Fruit fly (Drosophila melanogaster) whole organism, prepupa: Measurements from ENCODE around the gene Hsp110.

ENCODE experiments used
- CG10669 ChIP-seq: fragments of 200-800 bp; sonication (Bioruptor generic); optimal IDR thresholded peaks from 3 replicates; lab custom pipeline; 2018; ENCODE audit warnings: missing biosample characterization, mild to moderate bottlenecking, missing genetic modification characterization, moderate library complexity
- CG15336 ChIP-seq: fragments of 200-800 bp; sonication (Bioruptor generic); IDR thresholded peaks from 2 replicates; pipeline ENCODE4 v1.3.6; 2022; ENCODE audit warnings: missing biosample characterization, missing genetic modification characterization
- CG1621 ChIP-seq: fragments of 200-800 bp; sonication (Bioruptor generic); optimal IDR thresholded peaks from 3 replicates; lab custom pipeline; 2018; ENCODE audit warnings: missing biosample characterization, mild to moderate bottlenecking, missing genetic modification characterization
- CG16779 ChIP-seq: fragments of 200-800 bp; sonication (Bioruptor generic); optimal IDR thresholded peaks from 3 replicates; lab custom pipeline; 2017; ENCODE audit warnings: missing biosample characterization, mild to moderate bottlenecking, missing genetic modification characterization
- CG3032 ChIP-seq: fragments of 200-800 bp; optimal IDR thresholded peaks from 2 replicates; lab custom pipeline; 2019; ENCODE audit warnings: missing biosample characterization, mild to moderate bottlenecking, missing genetic modification characterization, moderate library complexity
- CG31627 ChIP-seq: fragments of 200-800 bp; sonication (Bioruptor generic); optimal IDR thresholded peaks from 3 replicates; lab custom pipeline; 2016; ENCODE audit warnings: missing biosample characterization, missing genetic modification characterization
- CG32006 ChIP-seq: fragments of 200-800 bp; sonication (Bioruptor generic); optimal IDR thresholded peaks from 3 replicates; lab custom pipeline; 2017; ENCODE audit warnings: missing biosample characterization, mild to moderate bottlenecking, missing genetic modification characterization
- CG3919 ChIP-seq: fragments of 200-800 bp; sonication (Bioruptor generic); optimal IDR thresholded peaks from 3 replicates; lab custom pipeline; 2016; ENCODE audit warnings: missing biosample characterization, missing genetic modification characterization
- CG6163 ChIP-seq: fragments of 200-800 bp; sonication (Bioruptor generic); IDR thresholded peaks from 3 replicates; pipeline ENCODE4 v1.3.6; 2022; ENCODE audit warnings: missing biosample characterization, missing genetic modification characterization
- CG6276 ChIP-seq: fragments of 200-800 bp; sonication (Bioruptor generic); optimal IDR thresholded peaks from 2 replicates; lab custom pipeline; 2017; ENCODE audit warnings: missing biosample characterization, mild to moderate bottlenecking, missing genetic modification characterization
- CG6792 ChIP-seq: fragments of 200-800 bp; sonication (Bioruptor generic); optimal IDR thresholded peaks from 3 replicates; lab custom pipeline; 2016; ENCODE audit warnings: missing biosample characterization, missing genetic modification characterization
- CG6808 ChIP-seq: fragments of 200-800 bp; sonication (Bioruptor generic); optimal IDR thresholded peaks from 3 replicates; lab custom pipeline; 2017; ENCODE audit warnings: missing biosample characterization, missing genetic modification characterization, mild to moderate bottlenecking, moderate library complexity, missing genetic modification reagents
- CG6854 ChIP-seq: fragments of 200-800 bp; sonication (Bioruptor generic); optimal IDR thresholded peaks from 2 replicates; lab custom pipeline; 2017; ENCODE audit warnings: missing biosample characterization, mild to moderate bottlenecking, missing genetic modification characterization
- CG8119 ChIP-seq: fragments of 200-800 bp; sonication (Bioruptor generic); IDR thresholded peaks from 3 replicates; pipeline ENCODE4 v1.3.6; 2022; ENCODE audit warnings: missing biosample characterization, missing genetic modification characterization
- CG8319 ChIP-seq: fragments of 200-800 bp; sonication (Bioruptor generic); optimal IDR thresholded peaks from 3 replicates; lab custom pipeline; 2016; ENCODE audit warnings: missing biosample characterization, missing genetic modification characterization
- CG8632 ChIP-seq: fragments of 200-800 bp; sonication (Bioruptor generic); optimal IDR thresholded peaks from 3 replicates; lab custom pipeline; 2016; ENCODE audit warnings: missing biosample characterization, missing genetic modification characterization
- CG9139 ChIP-seq: fragments of 200-800 bp; sonication (Bioruptor generic); optimal IDR thresholded peaks from 3 replicates; lab custom pipeline; 2017; ENCODE audit warnings: missing biosample characterization, mild to moderate bottlenecking, missing genetic modification characterization
- Eip75B ChIP-seq: fragments of 200-800 bp; sonication (Bioruptor generic); optimal IDR thresholded peaks from 3 replicates; lab custom pipeline; 2016; ENCODE audit warnings: missing biosample characterization, missing genetic modification characterization
- Eip78C ChIP-seq: fragments of 200-800 bp; sonication (Bioruptor generic); peaks from one replicate; lab custom pipeline; 2016; ENCODE audit warnings: missing biosample characterization, missing genetic modification characterization
- Ets96B ChIP-seq: fragments of 200-800 bp; optimal IDR thresholded peaks from 2 replicates; lab custom pipeline; 2019; ENCODE audit warnings: missing biosample characterization, mild to moderate bottlenecking, missing genetic modification characterization, moderate library complexity
- Gug ChIP-seq: fragments of 200-800 bp; sonication (Bioruptor generic); IDR thresholded peaks from 2 replicates; pipeline ENCODE4 v1.3.6; 2022; ENCODE audit warnings: missing biosample characterization, missing genetic modification characterization
- Hr39 ChIP-seq: fragments of 200-800 bp; sonication (Bioruptor generic); optimal IDR thresholded peaks from 2 replicates; lab custom pipeline; 2016; ENCODE audit warnings: missing biosample characterization, missing genetic modification characterization
- Hr4 ChIP-seq: fragments of 200-800 bp; sonication (Bioruptor generic); optimal IDR thresholded peaks from 3 replicates; lab custom pipeline; 2016; ENCODE audit warnings: missing biosample characterization, missing genetic modification characterization
- Lpt ChIP-seq: fragments of 200-800 bp; sonication (Bioruptor generic); optimal IDR thresholded peaks from 3 replicates; lab custom pipeline; 2016; ENCODE audit warnings: missing biosample characterization, missing genetic modification characterization
- Met ChIP-seq: fragments of 200-800 bp; sonication (Bioruptor generic); optimal IDR thresholded peaks from 3 replicates; lab custom pipeline; 2016; ENCODE audit warnings: missing biosample characterization, missing genetic modification characterization
- Smox ChIP-seq: fragments of 200-800 bp; sonication (Bioruptor generic); optimal IDR thresholded peaks from 3 replicates; lab custom pipeline; 2016; ENCODE audit warnings: missing biosample characterization, missing genetic modification characterization
- Sox14 ChIP-seq: fragments of 200-800 bp; sonication (Bioruptor generic); optimal IDR thresholded peaks from 3 replicates; lab custom pipeline; 2016; ENCODE audit warnings: missing biosample characterization, missing genetic modification characterization
- Sox15 ChIP-seq: fragments of 200-800 bp; sonication (Bioruptor generic); optimal IDR thresholded peaks from 3 replicates; lab custom pipeline; 2016; ENCODE audit warnings: missing biosample characterization, missing genetic modification characterization
- acj6 ChIP-seq: fragments of 200-800 bp; sonication (Bioruptor generic); optimal IDR thresholded peaks from 3 replicates; lab custom pipeline; 2016; ENCODE audit warnings: missing biosample characterization, missing genetic modification characterization
- cyc ChIP-seq: fragments of 200-800 bp; sonication (Bioruptor generic); optimal IDR thresholded peaks from 3 replicates; lab custom pipeline; 2016; ENCODE audit warnings: missing biosample characterization, missing genetic modification characterization
- dac ChIP-seq: fragments of 200-800 bp; sonication (Bioruptor generic); optimal IDR thresholded peaks from 2 replicates; lab custom pipeline; 2017; ENCODE audit warnings: missing biosample characterization, mild to moderate bottlenecking, missing genetic modification characterization
- dsx ChIP-seq: fragments of 200-800 bp; optimal IDR thresholded peaks from 3 replicates; lab custom pipeline; 2019; ENCODE audit warnings: missing biosample characterization, mild to moderate bottlenecking, missing genetic modification characterization, moderate library complexity; ENCODE audit not compliant: poor library complexity, severe bottlenecking
- eg ChIP-seq: fragments of 200-800 bp; sonication (Bioruptor generic); IDR thresholded peaks from 3 replicates; pipeline ENCODE4 v1.3.6; 2022; ENCODE audit warnings: missing biosample characterization, missing genetic modification characterization
- esn ChIP-seq: fragments of 200-800 bp; sonication (Bioruptor generic); optimal IDR thresholded peaks from 2 replicates; lab custom pipeline; 2016; ENCODE audit warnings: missing biosample characterization, mild to moderate bottlenecking, missing genetic modification characterization, moderate library complexity
- fkh ChIP-seq: fragments of 200-800 bp; sonication (Bioruptor generic); optimal IDR thresholded peaks from 3 replicates; lab custom pipeline; 2017; ENCODE audit warnings: missing biosample characterization, mild to moderate bottlenecking, missing genetic modification characterization, moderate library complexity
- lz ChIP-seq: fragments of 200-800 bp; sonication (Bioruptor generic); optimal IDR thresholded peaks from 3 replicates; lab custom pipeline; 2016; ENCODE audit warnings: missing biosample characterization, missing genetic modification characterization
- net ChIP-seq: fragments of 200-800 bp; sonication (Bioruptor generic); optimal IDR thresholded peaks from 3 replicates; lab custom pipeline; 2016; ENCODE audit warnings: missing biosample characterization, missing genetic modification characterization
- pdm3 ChIP-seq: fragments of 200-800 bp; sonication (Bioruptor generic); optimal IDR thresholded peaks from 3 replicates; lab custom pipeline; 2016; ENCODE audit warnings: missing biosample characterization, missing genetic modification characterization
- ss ChIP-seq, 2 experiments: fragments of 200-800 bp; sonication (Bioruptor generic); optimal IDR thresholded peaks; 2 replicates in 1 of 2; 3 replicates in 1 of 2; lab custom pipeline; 2017 to 2018; ENCODE audit warnings: mild to moderate bottlenecking in 2 of 2, missing biosample characterization in 2 of 2, missing genetic modification characterization in 2 of 2, moderate library complexity in 1 of 2
- topi ChIP-seq: fragments of 200-800 bp; sonication (Bioruptor generic); optimal IDR thresholded peaks from 3 replicates; lab custom pipeline; 2016; ENCODE audit warnings: missing biosample characterization, missing genetic modification characterization

Gene Hsp110

dm6 chr3L:14050944-14051548, 14.2 kb downstream of the Hsp110 start, which contains the start of gene CG6833 (continued):
- peak; percentile 27 for TF ChIP-seq CG1621 (tag; lab: Kevin White, UChicago)
- TF ChIP-seq dac = no peak
- peak; percentile 57 for TF ChIP-seq Smox
- TF ChIP-seq CG6163 (GFP tag; lab: Robert Waterston, UW) = peak; percentile 82
- TF ChIP-seq Hr39 (GFP tag; lab: Kevin White, UChicago) = peak; percentile 85
- peak; percentile 56 for TF ChIP-seq CG10669 (GFP tag; lab: Kevin White, UChicago)
- TF ChIP-seq Gug = no peak
- no peak for TF ChIP-seq CG6276 (GFP tag; lab: Kevin White, UChicago)
- TF ChIP-seq CG9139 = no peak
- peak; percentile 71 for TF ChIP-seq esn (GFP tag; lab: Kevin White, UChicago)
- TF ChIP-seq Hr4 (GFP tag; lab: Kevin White, UChicago) = peak; percentile 73
- peak; percentile 44 for TF ChIP-seq Ets96B (tag; lab: Kevin White, UChicago)
- peak; percentile 47 for TF ChIP-seq CG8319 (GFP tag; lab: Kevin White, UChicago)
- TF ChIP-seq CG8119 = peak; percentile 54; the same call in 2 of the 3 replicates
- peak; percentile 65 for TF ChIP-seq Met
- peak; percentile 87 for TF ChIP-seq cyc (GFP tag; lab: Kevin White, UChicago)
- TF ChIP-seq CG3919 = peak; percentile 83

dm6 chr3L:14053073-14053643, 16.3 kb downstream of the Hsp110 start, which contains the start of the genes CG13484 and Frl:
Gene CG13484, minus strand, starts transcription at chr3L:14053079.
Gene Frl, plus strand, starts transcription at chr3L:14053215.
- TF ChIP-seq acj6 (GFP tag; lab: Kevin White, UChicago) (no peak), cyc (GFP tag; lab: Kevin White, UChicago) (peak; percentile 27), CG31627 (GFP tag; lab: Kevin White, UChicago) (no peak), topi (peak; percentile 47), CG1621 (tag; lab: Kevin White, UChicago) (peak; percentile 36), Sox14 (GFP tag; lab: Kevin White, UChicago) (peak; percentile 78), esn (GFP tag; lab: Kevin White, UChicago) (peak; percentile 40), ss (GFP tag; optimal IDR thresholded peaks at IDR 0.05; lab: Kevin White, UChicago) (peak; percentile 52 to 69), Hr4 (GFP tag; lab: Kevin White, UChicago) (no peak), CG8119 (peak; percentile 55; the same call in 2 of the 3 replicates), CG32006 (GFP tag; lab: Kevin White, UChicago) (peak; percentile 10), Hr39 (GFP tag; lab: Kevin White, UChicago) (peak; percentile 1), Smox (peak; percentile 6), CG6854 (GFP tag; lab: Kevin White, UChicago) (peak; percentile 78), CG9139 (peak; percentile 48), CG3919 (peak; percentile 45), CG15336 (GFP tag; lab: Robert Waterston, UW) (peak; percentile 37; the same call in 1 of the 2 replicates), CG8632 (GFP tag; lab: Kevin White, UChicago) (no peak), CG6808 (GFP tag; lab: Kevin White, UChicago) (peak; percentile 44), Sox15 (no peak), Eip75B (GFP tag; lab: Kevin White, UChicago) (peak; percentile 37), dsx (peak; percentile 72), Ets96B (tag; lab: Kevin White, UChicago) (peak; percentile 14), pdm3 (no peak), CG3032 (tag; lab: Kevin White, UChicago) (peak; percentile 20), Lpt (GFP tag; lab: Kevin White, UChicago) (peak; percentile 27), CG16779 (tag; lab: Kevin White, UChicago) (peak; percentile 43), net (no peak), CG6276 (GFP tag; lab: Kevin White, UChicago) (no peak), fkh (GFP tag; lab: Kevin White, UChicago) (peak; percentile 25), eg (GFP tag; lab: Robert Waterston, UW) (peak; percentile 44; the same call in 1 of the 3 replicates), Eip78C (GFP tag; lab: Kevin White, UChicago) (peak; percentile 90), CG6792 (GFP tag; lab: Kevin White, UChicago) (peak; percentile 10), lz (GFP tag; lab: Kevin White, UChicago) (peak; percentile 2)
- TF ChIP-seq, all 60 proteins: peak for 26
